Worm (Caenorhabditis elegans) whole organism, late embryonic: Measurements from ENCODE around the gene Y57E12AL.2.

Experiments
- C08G9.2 ChIP-seq: sonication (generic microtip); optimal IDR thresholded peaks from 2 replicates; lab custom pipeline; 2016; ENCODE audit warnings: mild to moderate bottlenecking, missing genetic modification characterization, moderate library complexity, missing compliant biosample characterization
- F13H6.1 ChIP-seq: sonication (generic microtip); optimal IDR thresholded peaks from 2 replicates; lab custom pipeline; 2016; ENCODE audit warnings: missing genetic modification characterization, missing compliant biosample characterization
- K09A11.1 ChIP-seq: sonication (generic microtip); optimal IDR thresholded peaks from 2 replicates; lab custom pipeline; 2017; ENCODE audit warnings: antibody characterized with exemption, mild to moderate bottlenecking, missing genetic modification characterization, missing compliant biosample characterization; ENCODE audit not compliant: insufficient read depth
- T23F11.4 ChIP-seq: fragments of 200-800 bp; sonication (Bioruptor generic); optimal IDR thresholded peaks from 2 replicates; lab custom pipeline; 2018; ENCODE audit warnings: mild to moderate bottlenecking, missing genetic modification characterization, missing compliant biosample characterization
- ahr-1 ChIP-seq: sonication (generic microtip); optimal IDR thresholded peaks from 2 replicates; lab custom pipeline; 2016; ENCODE audit warnings: missing genetic modification characterization, missing compliant biosample characterization
- ama-1 ChIP-seq: fragments of 150-350 bp; optimal IDR thresholded peaks from 2 replicates; lab custom pipeline; 2014
- ceh-14 ChIP-seq: sonication (generic microtip); optimal IDR thresholded peaks from 2 replicates; lab custom pipeline; 2016; ENCODE audit warnings: missing genotype, missing genetic modification characterization, missing compliant biosample characterization
- ceh-2 ChIP-seq: sonication (generic microtip); optimal IDR thresholded peaks from 2 replicates; lab custom pipeline; 2016; ENCODE audit warnings: missing genotype, missing genetic modification characterization, missing compliant biosample characterization
- ceh-24 ChIP-seq: sonication (generic microtip); optimal IDR thresholded peaks from 2 replicates; lab custom pipeline; 2016; ENCODE audit warnings: mild to moderate bottlenecking, missing genetic modification characterization, missing compliant biosample characterization
- ceh-31 ChIP-seq: sonication (generic microtip); optimal IDR thresholded peaks from 2 replicates; lab custom pipeline; 2016; ENCODE audit warnings: missing genetic modification characterization, missing compliant biosample characterization
- ceh-45 ChIP-seq: fragments of 200-800 bp; sonication (Bioruptor generic); IDR thresholded peaks from 2 replicates; pipeline ENCODE4 v1.3.6; 2022; ENCODE audit warnings: missing genetic modification reagents, missing genetic modification characterization, missing compliant biosample characterization
- ceh-48 ChIP-seq: sonication (generic microtip); optimal IDR thresholded peaks from 2 replicates; lab custom pipeline; 2016; ENCODE audit warnings: missing genetic modification characterization, inconsistent platforms, missing compliant biosample characterization
- ceh-6 ChIP-seq: fragments of 200-800 bp; sonication (Bioruptor generic); optimal IDR thresholded peaks from 2 replicates; lab custom pipeline; 2018; ENCODE audit warnings: mild to moderate bottlenecking, missing genetic modification characterization, missing compliant biosample characterization
- ceh-9 ChIP-seq: sonication (generic microtip); optimal IDR thresholded peaks from 2 replicates; lab custom pipeline; 2016; ENCODE audit warnings: mild to moderate bottlenecking, missing genetic modification characterization, inconsistent platforms, missing compliant biosample characterization
- elt-2 ChIP-seq: sonication (generic microtip); optimal IDR thresholded peaks from 2 replicates; lab custom pipeline; 2016; ENCODE audit warnings: missing genetic modification reagents, missing genetic modification characterization, missing compliant biosample characterization
- fkh-6 ChIP-seq: sonication (generic microtip); optimal IDR thresholded peaks from 2 replicates; lab custom pipeline; 2016; ENCODE audit warnings: missing genetic modification characterization, missing compliant biosample characterization
- gmeb-2 ChIP-seq: sonication (generic microtip); optimal IDR thresholded peaks from 2 replicates; lab custom pipeline; 2016; ENCODE audit warnings: missing genetic modification characterization, inconsistent platforms, missing compliant biosample characterization
- hlh-30 ChIP-seq: sonication (generic microtip); optimal IDR thresholded peaks from 2 replicates; lab custom pipeline; 2017; ENCODE audit warnings: antibody characterized with exemption, missing genetic modification characterization, missing compliant biosample characterization; ENCODE audit not compliant: insufficient read depth
- lin-11 ChIP-seq: fragments of 200-800 bp; sonication (Bioruptor generic); optimal IDR thresholded peaks from 2 replicates; lab custom pipeline; 2018; ENCODE audit warnings: mild to moderate bottlenecking, missing genetic modification characterization, missing compliant biosample characterization
- nfya-1 ChIP-seq: sonication (generic microtip); optimal IDR thresholded peaks from 2 replicates; lab custom pipeline; 2017; ENCODE audit warnings: missing genetic modification characterization, mild to moderate bottlenecking, missing compliant biosample characterization, antibody characterized with exemption, moderate library complexity
- npax-4 ChIP-seq: sonication (generic microtip); optimal IDR thresholded peaks from 2 replicates; lab custom pipeline; 2016; ENCODE audit warnings: missing genetic modification characterization, missing compliant biosample characterization
- odd-2 ChIP-seq: sonication (generic microtip); optimal IDR thresholded peaks from 2 replicates; lab custom pipeline; 2017; ENCODE audit warnings: antibody characterized with exemption, mild to moderate bottlenecking, missing genetic modification characterization, missing compliant biosample characterization
- pat-9 ChIP-seq: fragments of 200-800 bp; sonication (Bioruptor generic); optimal IDR thresholded peaks from 2 replicates; lab custom pipeline; 2018; ENCODE audit warnings: mild to moderate bottlenecking, missing genetic modification characterization, moderate library complexity, missing compliant biosample characterization
- pha-4 ChIP-seq: fragments of 150-350 bp; optimal IDR thresholded peaks from 2 replicates; lab custom pipeline; 2018; ENCODE audit warnings: missing biosample characterization, missing genetic modification reagents, missing genetic modification characterization
- pros-1 ChIP-seq: fragments of 150-350 bp; optimal IDR thresholded peaks from 2 replicates; lab custom pipeline; 2014; ENCODE audit warnings: missing biosample characterization, missing genetic modification reagents, missing genetic modification characterization
- ref-2 ChIP-seq: sonication (generic microtip); optimal IDR thresholded peaks from 2 replicates; lab custom pipeline; 2016; ENCODE audit warnings: missing genetic modification characterization, missing compliant biosample characterization
- rnt-1 ChIP-seq: sonication (generic microtip); optimal IDR thresholded peaks from 2 replicates; lab custom pipeline; 2016; ENCODE audit warnings: missing genetic modification characterization, missing compliant biosample characterization
- sox-4 ChIP-seq: sonication (generic microtip); optimal IDR thresholded peaks from 2 replicates; lab custom pipeline; 2017; ENCODE audit warnings: mild to moderate bottlenecking, missing genetic modification characterization, inconsistent platforms, missing compliant biosample characterization
- tbx-2 ChIP-seq: sonication (generic microtip); optimal IDR thresholded peaks from 2 replicates; lab custom pipeline; 2016; ENCODE audit warnings: missing genetic modification characterization, missing compliant biosample characterization
- tbx-7 ChIP-seq: sonication (generic microtip); optimal IDR thresholded peaks from 2 replicates; lab custom pipeline; 2016; ENCODE audit warnings: missing genotype, missing genetic modification characterization, missing compliant biosample characterization
- ttx-3 ChIP-seq: sonication (generic microtip); optimal IDR thresholded peaks from 2 replicates; lab custom pipeline; 2016; ENCODE audit warnings: missing genetic modification reagents, missing genetic modification characterization, missing compliant biosample characterization
- unc-55 ChIP-seq: sonication (generic microtip); optimal IDR thresholded peaks from 2 replicates; lab custom pipeline; 2017; ENCODE audit warnings: missing biosample characterization, missing genetic modification reagents, missing genetic modification characterization
- unc-86 ChIP-seq: sonication (generic microtip); optimal IDR thresholded peaks from 2 replicates; lab custom pipeline; 2016; ENCODE audit warnings: missing genetic modification characterization, missing compliant biosample characterization
- zip-5 ChIP-seq: sonication (generic microtip); optimal IDR thresholded peaks from 2 replicates; lab custom pipeline; 2016; ENCODE audit warnings: missing genetic modification characterization, missing compliant biosample characterization
- ztf-16 ChIP-seq: sonication (generic microtip); optimal IDR thresholded peaks from 2 replicates; lab custom pipeline; 2017; ENCODE audit warnings: missing genetic modification characterization, missing compliant biosample characterization

Gene Y57E12AL.2

ce11 chrV:7093720-7094401, 36.0 kb downstream of the Y57E12AL.2 start, which contains the start of gene nhr-135:
Gene nhr-135 (minus strand): TSS chrV:7093770.
- TF ChIP-seq elt-2 (tag; lab: Kevin White, UChicago) (peak; percentile 8), pros-1 (no peak), ztf-16 (tag; lab: Kevin White, UChicago) (no peak), ceh-9 (no peak)

ce11 chrV:7095254-7095990, 37.5 kb downstream of the Y57E12AL.2 start:
- TF ChIP-seq ceh-24 (tag; lab: Kevin White, UChicago) (no peak), ceh-9 (no peak), sox-4 (tag; lab: Kevin White, UChicago) (no peak), lin-11 (tag; lab: Kevin White, UChicago) (no peak), gmeb-2 (tag; lab: Kevin White, UChicago) (no peak), ceh-31 (tag; lab: Kevin White, UChicago) (no peak), pat-9 (tag; lab: Kevin White, UChicago) (no peak)

ce11 chrV:7096129-7096730, 38.3 kb downstream of the Y57E12AL.2 start:
- TF ChIP-seq unc-55 (GFP tag; lab: Kevin White, UChicago) (no peak), unc-86 (tag; lab: Kevin White, UChicago) (no peak), zip-5 (tag; lab: Kevin White, UChicago) (no peak), ttx-3 (tag; lab: Kevin White, UChicago) (no peak), tbx-2 (tag; lab: Kevin White, UChicago) (no peak), fkh-6 (tag; lab: Kevin White, UChicago) (no peak), K09A11.1 (tag; lab: Kevin White, UChicago) (no peak), gmeb-2 (tag; lab: Kevin White, UChicago) (no peak), ceh-14 (tag; lab: Kevin White, UChicago) (no peak)

- TF ChIP-seq ref-2 (tag; lab: Kevin White, UChicago) (no peak), elt-2 (tag; lab: Kevin White, UChicago) (no peak), sox-4 (tag; lab: Kevin White, UChicago) (no peak), ceh-48 (no peak), ceh-2 (tag; lab: Kevin White, UChicago) (no peak), C08G9.2 (tag; lab: Kevin White, UChicago) (no peak), F13H6.1 (tag; lab: Kevin White, UChicago) (no peak), pha-4 (no peak), T23F11.4 (GFP tag; lab: Kevin White, UChicago) (no peak), rnt-1 (no peak), nfya-1 (tag; lab: Kevin White, UChicago) (no peak), lin-11 (tag; lab: Kevin White, UChicago) (no peak)
Observed at ce11 chrV:7096811-7097210, 38.9 kb downstream of the Y57E12AL.2 start.

ce11 chrV:7103247-7103646, 45.4 kb downstream of the Y57E12AL.2 start, which contains the start of gene odr-2:
Gene odr-2 (plus strand): TSS chrV:7103547.
- TF ChIP-seq C08G9.2 (tag; lab: Kevin White, UChicago) = no peak
- TF ChIP-seq K09A11.1 (tag; lab: Kevin White, UChicago) = no peak
- TF ChIP-seq ama-1 (lab: Kevin White, UChicago) = no peak
- no peak for TF ChIP-seq npax-4 (tag; lab: Kevin White, UChicago)
- TF ChIP-seq fkh-6 (tag; lab: Kevin White, UChicago) = no peak
- no peak for TF ChIP-seq ceh-31 (tag; lab: Kevin White, UChicago)
- TF ChIP-seq ceh-6 = no peak
- no peak for TF ChIP-seq ahr-1 (tag; lab: Kevin White, UChicago)
- TF ChIP-seq gmeb-2 (tag; lab: Kevin White, UChicago) = no peak
- TF ChIP-seq odd-2 (tag; lab: Kevin White, UChicago) = no peak
- TF ChIP-seq hlh-30 (tag; lab: Kevin White, UChicago) = no peak
- no peak for TF ChIP-seq ceh-45 (GFP tag; lab: Robert Waterston, UW)
- TF ChIP-seq ceh-2 (tag; lab: Kevin White, UChicago) = no peak
- TF ChIP-seq ref-2 (tag; lab: Kevin White, UChicago) = no peak
- TF ChIP-seq rnt-1 = no peak
- TF ChIP-seq tbx-7 = no peak
